Worm (Caenorhabditis elegans): ENCODE data around the gene nas-10.

DNA sequence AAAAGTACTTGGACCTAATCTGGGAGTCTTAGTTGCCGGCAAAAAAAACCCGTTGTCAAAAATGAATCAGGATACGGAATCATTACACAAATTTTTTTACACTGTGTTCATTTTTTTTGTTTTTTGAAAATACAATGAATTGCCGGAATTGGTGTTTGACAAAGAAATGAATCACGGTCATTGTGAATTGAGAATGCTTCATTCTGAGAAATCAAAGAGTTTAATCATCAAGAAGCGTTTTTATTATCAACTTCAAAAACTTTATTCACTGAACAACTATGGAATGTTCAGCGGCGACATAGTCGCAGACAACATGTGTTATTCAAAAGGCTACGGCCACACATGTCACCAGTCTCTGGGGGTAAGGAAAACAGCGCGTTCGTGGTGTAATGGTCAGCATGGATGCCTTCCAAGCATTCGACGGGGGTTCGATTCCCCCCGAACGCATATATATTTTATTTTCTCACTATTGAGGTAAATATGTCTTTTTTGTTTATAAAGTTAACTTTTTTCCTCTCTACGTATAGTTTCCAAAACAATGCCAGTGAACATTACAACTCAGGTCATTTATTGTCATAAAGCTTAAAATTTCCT, at the start of gene nas-10:
- TF ChIP-seq ref-1 (GFP tag; conservative IDR thresholded peaks at IDR 0.05) (peak; percentile 75), klf-2 (GFP tag; conservative IDR thresholded peaks at IDR 0.05) (peak; percentile 87), ztf-29 (GFP tag; IDR thresholded peaks at IDR 0.05) (peak; percentile 82), tab-1 (GFP tag; IDR thresholded peaks at IDR 0.05) (peak; percentile 90), flt-1 (GFP tag; IDR thresholded peaks at IDR 0.05) (peak; percentile 95), ztf-23 (GFP tag; IDR thresholded peaks at IDR 0.05) (peak; percentile 95), cog-1 (tag; optimal IDR thresholded peaks at IDR 0.05) (peak; percentile 79), med-1 (GFP tag; optimal IDR thresholded peaks at IDR 0.05; ENCODE audit: insufficient read depth) (no peak)

Data from whole organism, midembryonic.